Fruit fly (Drosophila melanogaster): Measurements from ENCODE around the gene CG42521.
A peak's percentile ranks its signal among the peaks of the same experiment; 100 is the strongest.

Gene CG42521

dm6 chr3L:10659993-10660743, 36.8 kb upstream of the CG42521 start (continued):
- TF ChIP-seq CG2678 (tag; optimal IDR thresholded peaks at IDR 0.05): peak; percentile 30
- TF ChIP-seq cato (GFP tag; optimal IDR thresholded peaks at IDR 0.05; ENCODE audit: borderline replicate concordance): no peak
- peak; percentile 27; the same call in 1 of the 3 replicates for TF ChIP-seq ci (GFP tag; IDR thresholded peaks at IDR 0.05)
- no peak for TF ChIP-seq CG8944 (GFP tag; optimal IDR thresholded peaks at IDR 0.05)
- no peak for TF ChIP-seq Hr78 (GFP tag; optimal IDR thresholded peaks at IDR 0.05)
- no peak for TF ChIP-seq Hr3 (GFP tag; optimal IDR thresholded peaks at IDR 0.05)
- TF ChIP-seq jumu (GFP tag; optimal IDR thresholded peaks at IDR 0.05): no peak
- no peak for TF ChIP-seq lmd (GFP tag; IDR thresholded peaks at IDR 0.05)
- TF ChIP-seq CG9932 (GFP tag; IDR thresholded peaks at IDR 0.05): no peak
- TF ChIP-seq CG11085 (GFP tag; IDR thresholded peaks at IDR 0.05): no peak
- no peak for TF ChIP-seq Rfx (GFP tag; IDR thresholded peaks at IDR 0.05)
- TF ChIP-seq klu (GFP tag; IDR thresholded peaks at IDR 0.05): no peak
- TF ChIP-seq Mes4 (GFP tag; optimal IDR thresholded peaks at IDR 0.05): no peak
- TF ChIP-seq CG11504 (tag; optimal IDR thresholded peaks at IDR 0.05): peak; percentile 43
- TF ChIP-seq z (GFP tag; IDR thresholded peaks at IDR 0.05): no peak
- no peak for TF ChIP-seq dm (GFP tag; optimal IDR thresholded peaks at IDR 0.05)
- TF ChIP-seq Side (GFP tag; optimal IDR thresholded peaks at IDR 0.05): no peak
- no peak for TF ChIP-seq CG13424 (tag; optimal IDR thresholded peaks at IDR 0.05)
- peak; percentile 32 for TF ChIP-seq tap (tag; optimal IDR thresholded peaks at IDR 0.05)
- TF ChIP-seq CG8281 (tag; optimal IDR thresholded peaks at IDR 0.05): no peak
- TF ChIP-seq CG15696 (tag; optimal IDR thresholded peaks at IDR 0.05): no peak
- TF ChIP-seq CG15601 (tag; optimal IDR thresholded peaks at IDR 0.05): peak; percentile 25
- no peak for TF ChIP-seq sima (GFP tag; optimal IDR thresholded peaks at IDR 0.05)
- no peak for TF ChIP-seq NfI (GFP tag; optimal IDR thresholded peaks at IDR 0.05)
- no peak for TF ChIP-seq CHES-1-like (GFP tag; optimal IDR thresholded peaks at IDR 0.05)
- TF ChIP-seq br (optimal IDR thresholded peaks at IDR 0.05): no peak
- TF ChIP-seq CG12659 (GFP tag; optimal IDR thresholded peaks at IDR 0.05): no peak
- TF ChIP-seq bowl (GFP tag; IDR thresholded peaks at IDR 0.05): no peak
- no peak for TF ChIP-seq org-1 (GFP tag; optimal IDR thresholded peaks at IDR 0.05)
- no peak for TF ChIP-seq CG3847 (GFP tag; IDR thresholded peaks at IDR 0.05)
- no peak for TF ChIP-seq E2f2 (GFP tag; IDR thresholded peaks at IDR 0.05)
- TF ChIP-seq ham (GFP tag; IDR thresholded peaks at IDR 0.05): no peak
- no peak for TF ChIP-seq gce (GFP tag; IDR thresholded peaks at IDR 0.05)
- peak; percentile 31 for TF ChIP-seq CG14710 (tag; optimal IDR thresholded peaks at IDR 0.05)
- no peak for TF ChIP-seq CG9609 (GFP tag; optimal IDR thresholded peaks at IDR 0.05)
- no peak for TF ChIP-seq knrl (GFP tag; IDR thresholded peaks at IDR 0.05; ENCODE audit: partially characterized antibody)
- TF ChIP-seq ewg (GFP tag; optimal IDR thresholded peaks at IDR 0.05): no peak
- peak; percentile 48 for TF ChIP-seq CG10979 (tag; optimal IDR thresholded peaks at IDR 0.05)
- no peak for TF ChIP-seq CG4360 (GFP tag; IDR thresholded peaks at IDR 0.05)
- no peak for TF ChIP-seq scrt (GFP tag; optimal IDR thresholded peaks at IDR 0.05)
- no peak for TF ChIP-seq seq (GFP tag; IDR thresholded peaks at IDR 0.05)
- TF ChIP-seq CG7745 (tag; optimal IDR thresholded peaks at IDR 0.05): no peak
- TF ChIP-seq pita (GFP tag; optimal IDR thresholded peaks at IDR 0.05): no peak
- peak; percentile 13; the same call in 1 of the 2 replicates for TF ChIP-seq rib (GFP tag; IDR thresholded peaks at IDR 0.05)
- TF ChIP-seq pfk (GFP tag; optimal IDR thresholded peaks at IDR 0.05): no peak
- TF ChIP-seq CG6175 (GFP tag; IDR thresholded peaks at IDR 0.05): no peak
- no peak for TF ChIP-seq BEAF-32 (GFP tag; optimal IDR thresholded peaks at IDR 0.05)
- peak; percentile 62 for TF ChIP-seq cg (GFP tag; optimal IDR thresholded peaks at IDR 0.05)
- TF ChIP-seq D19A (tag; optimal IDR thresholded peaks at IDR 0.05): peak; percentile 24
- TF ChIP-seq salm (tag; optimal IDR thresholded peaks at IDR 0.05): no peak
- no peak for TF ChIP-seq Hr39 (optimal IDR thresholded peaks at IDR 0.05)
